Worm (Caenorhabditis elegans): ENCODE data around the gene acly-1.

Gene acly-1

DNA sequence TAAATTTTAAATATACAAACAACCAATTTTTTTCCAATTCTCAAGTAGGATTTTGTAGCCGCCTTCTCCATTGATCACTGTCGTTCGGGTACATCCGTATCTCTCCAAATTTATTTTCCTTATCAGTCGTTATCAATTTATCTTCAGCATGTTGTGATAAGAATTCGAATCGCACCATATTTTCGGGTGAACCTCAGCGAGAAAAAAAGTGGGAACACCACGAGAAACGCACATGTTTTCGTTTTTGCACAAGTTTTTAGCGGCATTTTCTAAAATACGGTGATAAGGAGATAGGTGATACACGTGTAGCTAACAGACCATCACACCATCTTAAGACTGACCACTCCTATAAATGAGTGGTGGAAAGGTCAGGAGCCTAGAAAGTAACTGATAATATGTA lies 1.4 kb upstream of the acly-1 start (continued):
- TF ChIP-seq lin-15B (tag; optimal IDR thresholded peaks at IDR 0.05) (no peak), T20F7.1 (GFP tag; optimal IDR thresholded peaks at IDR 0.05) (no peak), nhr-42 (GFP tag; IDR thresholded peaks at IDR 0.05) (peak; percentile 70; the same call in 1 of the 2 replicates), ceh-20 (GFP tag; IDR thresholded peaks at IDR 0.05) (peak; percentile 36; the same call in 1 of the 2 replicates), zfp-3 (GFP tag; conservative IDR thresholded peaks at IDR 0.05) (0 out of 2 replicates have a peak, but pooled peaks have one; percentile 42), skn-1 (tag; optimal IDR thresholded peaks at IDR 0.05) (no peak), zag-1 (tag; optimal IDR thresholded peaks at IDR 0.05) (no peak), F49E8.2 (tag; optimal IDR thresholded peaks at IDR 0.05; ENCODE audit: borderline replicate concordance) (no peak), arid-1 (GFP tag; conservative IDR thresholded peaks at IDR 0.05) (no peak), nhr-11 (tag; optimal IDR thresholded peaks at IDR 0.05) (no peak), ceh-32 (tag; optimal IDR thresholded peaks at IDR 0.05; ENCODE audit: poor library complexity) (no peak), gei-8 (GFP tag; optimal IDR thresholded peaks at IDR 0.05) (peak; percentile 64), sdz-12 (GFP tag; optimal IDR thresholded peaks at IDR 0.05) (no peak), ztf-7 (tag; optimal IDR thresholded peaks at IDR 0.05) (no peak), daf-12 (tag; optimal IDR thresholded peaks at IDR 0.05) (no peak), ama-1 (optimal IDR thresholded peaks at IDR 0.05) (no peak), madf-9 (GFP tag; conservative IDR thresholded peaks at IDR 0.05) (no peak), hif-1 (tag; optimal IDR thresholded peaks at IDR 0.05) (no peak), dve-1 (tag; optimal IDR thresholded peaks at IDR 0.05; ENCODE audit: insufficient read depth) (peak; percentile 92), lir-3 (tag; optimal IDR thresholded peaks at IDR 0.05) (no peak), egl-27 (tag; optimal IDR thresholded peaks at IDR 0.05) (no peak), unc-39 (tag; optimal IDR thresholded peaks at IDR 0.05) (no peak), duxl-1 (tag; optimal IDR thresholded peaks at IDR 0.05; ENCODE audit: poor library complexity) (no peak), unc-130 (GFP tag; optimal IDR thresholded peaks at IDR 0.05) (no peak), R02D3.7 (tag; optimal IDR thresholded peaks at IDR 0.05) (no peak), nhr-41 (GFP tag; IDR thresholded peaks at IDR 0.05) (no peak), aha-1 (tag) (peak; percentile 95), lin-13 (GFP tag; optimal IDR thresholded peaks at IDR 0.05) (no peak), nhr-76 (tag; optimal IDR thresholded peaks at IDR 0.05) (no peak), lin-29 (GFP tag; IDR thresholded peaks at IDR 0.05) (no peak), fos-1 (tag; optimal IDR thresholded peaks at IDR 0.05) (no peak), ceh-82 (tag; optimal IDR thresholded peaks at IDR 0.05) (no peak), attf-4 (tag; optimal IDR thresholded peaks at IDR 0.05) (no peak), dmd-6 (GFP tag; IDR thresholded peaks at IDR 0.05) (peak; percentile 97), lin-1 (GFP tag; IDR thresholded peaks at IDR 0.05) (peak; percentile 71; the same call in 1 of the 2 replicates), lim-7 (GFP tag; IDR thresholded peaks at IDR 0.05) (no peak), lin-39 (tag; optimal IDR thresholded peaks at IDR 0.05) (no peak), ces-1 (GFP tag; optimal IDR thresholded peaks at IDR 0.05) (no peak), pha-4 (GFP tag; IDR thresholded peaks at IDR 0.05) (peak; percentile 43; the same call in 1 of the 2 replicates), pha-4 (tag; optimal IDR thresholded peaks at IDR 0.05) (no peak), mdl-1 (tag; optimal IDR thresholded peaks at IDR 0.05) (peak; percentile 37 to 89), nhr-10 (tag; optimal IDR thresholded peaks at IDR 0.05) (no peak), Y75B8A.6 (GFP tag; IDR thresholded peaks at IDR 0.05) (no peak), ceh-62 (tag; optimal IDR thresholded peaks at IDR 0.05) (no peak), spr-1 (tag; optimal IDR thresholded peaks at IDR 0.05) (no peak), ztf-11 (tag; optimal IDR thresholded peaks at IDR 0.05) (no peak), fkh-10 (GFP tag; optimal IDR thresholded peaks at IDR 0.05) (no peak), mxl-3 (GFP tag; optimal IDR thresholded peaks at IDR 0.05) (peak; percentile 94), zip-11 (GFP tag; IDR thresholded peaks at IDR 0.05) (no peak)

Measured in whole organism, L4 larva.